Worm (Caenorhabditis elegans) whole organism, L4 larva: ENCODE measurements around the gene F55C9.15.

Source experiments
- F44E2.7 ChIP-seq: fragments of 200-800 bp; sonication (Bioruptor generic); IDR thresholded peaks from 2 replicates; pipeline ENCODE4 v2.1.2; 2022; ENCODE audit warnings: missing genetic modification characterization, missing compliant biosample characterization
- Y105C5A.15 ChIP-seq: fragments of 200-800 bp; sonication (Bioruptor generic); IDR thresholded peaks from 2 replicates; pipeline ENCODE4 v1.3.6; 2022; ENCODE audit warnings: missing genetic modification characterization, missing compliant biosample characterization
- Y75B8A.6 ChIP-seq: fragments of 200-800 bp; sonication (Bioruptor generic); IDR thresholded peaks from 2 replicates; pipeline ENCODE4 v1.3.6; 2022; ENCODE audit warnings: missing genetic modification reagents, missing genetic modification characterization, missing compliant biosample characterization
- nhr-10 ChIP-seq: fragments of 150-350 bp; optimal IDR thresholded peaks from 2 replicates; lab custom pipeline; 2014; ENCODE audit warnings: missing biosample characterization, missing genetic modification characterization
- nhr-237 ChIP-seq: sonication (generic microtip); optimal IDR thresholded peaks from 2 replicates; lab custom pipeline; 2017; ENCODE audit warnings: missing biosample characterization, missing genetic modification characterization
- nhr-25 ChIP-seq: sonication (generic microtip); optimal IDR thresholded peaks from 2 replicates; lab custom pipeline; 2017; ENCODE audit warnings: missing genetic modification characterization, mild to moderate bottlenecking, missing compliant biosample characterization, antibody characterized with exemption, moderate library complexity, borderline replicate concordance; ENCODE audit not compliant: insufficient read depth
- nhr-76 ChIP-seq: fragments of 150-350 bp; optimal IDR thresholded peaks from 2 replicates; lab custom pipeline; 2014; ENCODE audit warnings: missing biosample characterization, missing genetic modification characterization
- sdz-12 ChIP-seq: fragments of 200-800 bp; sonication (Bioruptor generic); optimal IDR thresholded peaks from 2 replicates; lab custom pipeline; 2018; ENCODE audit warnings: mild to moderate bottlenecking, missing genetic modification characterization, missing compliant biosample characterization
- set-16 ChIP-seq: fragments of 200-800 bp; sonication (Bioruptor generic); IDR thresholded peaks from 2 replicates; pipeline ENCODE4 v1.3.6; 2022; ENCODE audit warnings: missing genetic modification reagents, missing genetic modification characterization, missing compliant biosample characterization

DNA sequence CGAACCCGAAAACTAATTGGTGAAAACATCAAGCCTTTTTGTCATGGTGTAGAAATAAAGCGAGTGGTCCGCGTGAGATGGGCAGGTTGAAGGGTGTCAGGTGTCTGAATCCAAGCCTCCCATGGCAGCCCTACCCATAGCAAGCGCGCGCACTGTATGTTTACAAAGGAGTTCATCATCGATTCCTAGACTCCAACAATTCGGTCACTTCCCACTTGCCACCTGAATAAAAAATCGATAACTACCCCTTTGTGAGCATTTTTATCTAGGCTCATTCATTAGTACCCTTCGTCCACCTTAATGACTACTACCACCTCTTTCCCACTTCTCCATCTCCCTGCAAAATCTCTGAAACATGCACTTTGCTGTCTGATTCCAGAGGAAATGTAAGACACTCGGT is 6.2 kb upstream of the F55C9.15 start, which contains the start of gene fbxb-64:
- TF ChIP-seq Y105C5A.15 (GFP tag; lab: Robert Waterston, UW) (no peak), nhr-10 (no peak), sdz-12 (GFP tag; lab: Kevin White, UChicago) (no peak), set-16 (GFP tag; lab: Robert Waterston, UW) (no peak), nhr-76 (tag; lab: Kevin White, UChicago) (no peak), F44E2.7 (GFP tag; lab: Robert Waterston, UW) (no peak), nhr-25 (tag; lab: Kevin White, UChicago) (no peak), Y75B8A.6 (GFP tag; lab: Robert Waterston, UW) (no peak), nhr-237 (tag; lab: Kevin White, UChicago) (no peak)
